Worm (Caenorhabditis elegans) whole organism, late embryonic: ENCODE results near the gene F46H6.5.
A peak's percentile ranks its signal among the peaks of the same experiment; 100 is the strongest.

ENCODE experiments used
- K09A11.1 ChIP-seq: sonication (generic microtip); optimal IDR thresholded peaks from 2 replicates; lab custom pipeline; 2017; ENCODE audit warnings: antibody characterized with exemption, mild to moderate bottlenecking, missing genetic modification characterization, missing compliant biosample characterization; ENCODE audit not compliant: insufficient read depth
- T23F11.4 ChIP-seq: fragments of 200-800 bp; sonication (Bioruptor generic); optimal IDR thresholded peaks from 2 replicates; lab custom pipeline; 2018; ENCODE audit warnings: mild to moderate bottlenecking, missing genetic modification characterization, missing compliant biosample characterization
- Y22D7AL.16 ChIP-seq: sonication (generic microtip); optimal IDR thresholded peaks from 2 replicates; lab custom pipeline; 2016; ENCODE audit warnings: missing genetic modification characterization, missing compliant biosample characterization
- ahr-1 ChIP-seq: sonication (generic microtip); optimal IDR thresholded peaks from 2 replicates; lab custom pipeline; 2016; ENCODE audit warnings: missing genetic modification characterization, missing compliant biosample characterization
- ama-1 ChIP-seq: fragments of 150-350 bp; optimal IDR thresholded peaks from 2 replicates; lab custom pipeline; 2014
- ceh-14 ChIP-seq: sonication (generic microtip); optimal IDR thresholded peaks from 2 replicates; lab custom pipeline; 2016; ENCODE audit warnings: missing genotype, missing genetic modification characterization, missing compliant biosample characterization
- ceh-22 ChIP-seq: sonication (generic microtip); optimal IDR thresholded peaks from 2 replicates; lab custom pipeline; 2017; ENCODE audit warnings: missing biosample characterization, missing genetic modification characterization
- ceh-24 ChIP-seq: sonication (generic microtip); optimal IDR thresholded peaks from 2 replicates; lab custom pipeline; 2016; ENCODE audit warnings: mild to moderate bottlenecking, missing genetic modification characterization, missing compliant biosample characterization
- ceh-31 ChIP-seq: sonication (generic microtip); optimal IDR thresholded peaks from 2 replicates; lab custom pipeline; 2016; ENCODE audit warnings: missing genetic modification characterization, missing compliant biosample characterization
- ceh-34 ChIP-seq: sonication (generic microtip); optimal IDR thresholded peaks from 2 replicates; lab custom pipeline; 2016; ENCODE audit warnings: mild to moderate bottlenecking, missing genetic modification characterization, missing compliant biosample characterization
- ceh-48 ChIP-seq: sonication (generic microtip); optimal IDR thresholded peaks from 2 replicates; lab custom pipeline; 2016; ENCODE audit warnings: missing genetic modification characterization, inconsistent platforms, missing compliant biosample characterization
- ceh-6 ChIP-seq: fragments of 200-800 bp; sonication (Bioruptor generic); optimal IDR thresholded peaks from 2 replicates; lab custom pipeline; 2018; ENCODE audit warnings: mild to moderate bottlenecking, missing genetic modification characterization, missing compliant biosample characterization
- che-1 ChIP-seq: sonication (generic microtip); optimal IDR thresholded peaks from 2 replicates; lab custom pipeline; 2016; ENCODE audit warnings: mild to moderate bottlenecking, missing genetic modification characterization, missing compliant biosample characterization
- dve-1 ChIP-seq: sonication (generic microtip); optimal IDR thresholded peaks from 2 replicates; lab custom pipeline; 2017; ENCODE audit warnings: antibody characterized with exemption, mild to moderate bottlenecking, missing genetic modification characterization, missing compliant biosample characterization
- eyg-1 ChIP-seq: sonication (generic microtip); optimal IDR thresholded peaks from 2 replicates; lab custom pipeline; 2016; ENCODE audit warnings: missing genotype, missing genetic modification characterization, missing compliant biosample characterization
- fax-1 ChIP-seq: sonication (generic microtip); optimal IDR thresholded peaks from 2 replicates; lab custom pipeline; 2016; ENCODE audit warnings: missing genotype, missing genetic modification characterization, missing compliant biosample characterization
- fkh-10 ChIP-seq: fragments of 150-350 bp; optimal IDR thresholded peaks from 2 replicates; lab custom pipeline; 2014; ENCODE audit warnings: missing biosample characterization, missing genetic modification reagents, missing genetic modification characterization
- fkh-6 ChIP-seq: sonication (generic microtip); optimal IDR thresholded peaks from 2 replicates; lab custom pipeline; 2016; ENCODE audit warnings: missing genetic modification characterization, missing compliant biosample characterization
- hlh-13 ChIP-seq: fragments of 200-800 bp; sonication (Bioruptor generic); optimal IDR thresholded peaks from 2 replicates; lab custom pipeline; 2018; ENCODE audit warnings: mild to moderate bottlenecking, missing genetic modification characterization, missing compliant biosample characterization
- hlh-30 ChIP-seq: sonication (generic microtip); optimal IDR thresholded peaks from 2 replicates; lab custom pipeline; 2017; ENCODE audit warnings: antibody characterized with exemption, missing genetic modification characterization, missing compliant biosample characterization; ENCODE audit not compliant: insufficient read depth
- hlh-6 ChIP-seq: sonication (generic microtip); optimal IDR thresholded peaks from 2 replicates; lab custom pipeline; 2016; ENCODE audit warnings: missing genotype, missing genetic modification characterization, missing compliant biosample characterization
- hlh-8 ChIP-seq: sonication (generic microtip); optimal IDR thresholded peaks from 2 replicates; lab custom pipeline; 2016; ENCODE audit warnings: missing genotype, missing genetic modification characterization, missing compliant biosample characterization
- lin-11 ChIP-seq: fragments of 200-800 bp; sonication (Bioruptor generic); optimal IDR thresholded peaks from 2 replicates; lab custom pipeline; 2018; ENCODE audit warnings: mild to moderate bottlenecking, missing genetic modification characterization, missing compliant biosample characterization
- mec-3 ChIP-seq: sonication (generic microtip); optimal IDR thresholded peaks from 2 replicates; lab custom pipeline; 2016; ENCODE audit warnings: borderline replicate concordance, missing genetic modification characterization, missing compliant biosample characterization
- nfya-1 ChIP-seq: sonication (generic microtip); optimal IDR thresholded peaks from 2 replicates; lab custom pipeline; 2017; ENCODE audit warnings: missing genetic modification characterization, mild to moderate bottlenecking, missing compliant biosample characterization, antibody characterized with exemption, moderate library complexity
- nhr-232 ChIP-seq: sonication (generic microtip); optimal IDR thresholded peaks from 2 replicates; lab custom pipeline; 2016; ENCODE audit warnings: missing genetic modification characterization, missing compliant biosample characterization
- npax-4 ChIP-seq: sonication (generic microtip); optimal IDR thresholded peaks from 2 replicates; lab custom pipeline; 2016; ENCODE audit warnings: missing genetic modification characterization, missing compliant biosample characterization
- pag-3 ChIP-seq: sonication (generic microtip); optimal IDR thresholded peaks from 2 replicates; lab custom pipeline; 2016; ENCODE audit warnings: missing compliant biosample characterization, missing genetic modification characterization, borderline replicate concordance
- pat-9 ChIP-seq: fragments of 200-800 bp; sonication (Bioruptor generic); optimal IDR thresholded peaks from 2 replicates; lab custom pipeline; 2018; ENCODE audit warnings: mild to moderate bottlenecking, missing genetic modification characterization, moderate library complexity, missing compliant biosample characterization
- pax-1 ChIP-seq: fragments of 150-350 bp; optimal IDR thresholded peaks from 2 replicates; lab custom pipeline; 2014; ENCODE audit warnings: missing biosample characterization, missing genetic modification characterization
- pha-4 ChIP-seq: fragments of 150-350 bp; optimal IDR thresholded peaks from 2 replicates; lab custom pipeline; 2018; ENCODE audit warnings: missing biosample characterization, missing genetic modification reagents, missing genetic modification characterization
- pros-1 ChIP-seq: fragments of 150-350 bp; optimal IDR thresholded peaks from 2 replicates; lab custom pipeline; 2014; ENCODE audit warnings: missing biosample characterization, missing genetic modification reagents, missing genetic modification characterization
- rnt-1 ChIP-seq: sonication (generic microtip); optimal IDR thresholded peaks from 2 replicates; lab custom pipeline; 2016; ENCODE audit warnings: missing genetic modification characterization, missing compliant biosample characterization
- syd-9 ChIP-seq: sonication (generic microtip); optimal IDR thresholded peaks from 2 replicates; lab custom pipeline; 2016; ENCODE audit warnings: mild to moderate bottlenecking, missing genetic modification characterization, moderate library complexity, missing compliant biosample characterization
- tbx-2 ChIP-seq: sonication (generic microtip); optimal IDR thresholded peaks from 2 replicates; lab custom pipeline; 2016; ENCODE audit warnings: missing genetic modification characterization, missing compliant biosample characterization
- tbx-7 ChIP-seq: sonication (generic microtip); optimal IDR thresholded peaks from 2 replicates; lab custom pipeline; 2016; ENCODE audit warnings: missing genotype, missing genetic modification characterization, missing compliant biosample characterization
- ttx-3 ChIP-seq: sonication (generic microtip); optimal IDR thresholded peaks from 2 replicates; lab custom pipeline; 2016; ENCODE audit warnings: missing genetic modification reagents, missing genetic modification characterization, missing compliant biosample characterization
- unc-42 ChIP-seq: sonication (generic microtip); optimal IDR thresholded peaks from 2 replicates; lab custom pipeline; 2016; ENCODE audit warnings: missing genotype, missing genetic modification characterization, missing compliant biosample characterization
- unc-86 ChIP-seq: sonication (generic microtip); optimal IDR thresholded peaks from 2 replicates; lab custom pipeline; 2016; ENCODE audit warnings: missing genetic modification characterization, missing compliant biosample characterization
- zip-5 ChIP-seq: sonication (generic microtip); optimal IDR thresholded peaks from 2 replicates; lab custom pipeline; 2016; ENCODE audit warnings: missing genetic modification characterization, missing compliant biosample characterization

F46H6.5 gene

DNA sequence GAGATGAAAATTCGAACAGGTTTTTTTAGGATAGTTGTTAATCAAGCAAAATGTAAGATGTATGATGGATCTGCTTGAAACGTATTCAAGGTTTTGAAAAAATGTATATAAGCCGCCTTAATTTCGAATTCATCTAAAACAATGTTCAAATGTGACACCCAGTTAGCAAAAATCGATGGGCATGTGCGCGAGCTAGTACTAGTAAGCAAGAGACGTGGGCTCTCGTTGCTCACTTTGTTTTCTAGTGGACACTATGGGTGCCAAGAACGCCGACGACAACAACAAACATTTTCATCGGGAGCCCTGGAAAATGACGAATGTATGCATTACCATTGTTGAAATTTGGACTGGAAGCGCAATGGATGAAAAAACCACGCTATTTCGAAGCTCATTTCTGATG, 29.2 kb upstream of the F46H6.5 start:
- peak; percentile 54 for TF ChIP-seq ceh-48 (tag; lab: Kevin White, UChicago)
- TF ChIP-seq hlh-13 (GFP tag; lab: Kevin White, UChicago): no peak
- no peak for TF ChIP-seq fkh-6 (tag; lab: Kevin White, UChicago)
- no peak for TF ChIP-seq K09A11.1 (tag; lab: Kevin White, UChicago)

DNA sequence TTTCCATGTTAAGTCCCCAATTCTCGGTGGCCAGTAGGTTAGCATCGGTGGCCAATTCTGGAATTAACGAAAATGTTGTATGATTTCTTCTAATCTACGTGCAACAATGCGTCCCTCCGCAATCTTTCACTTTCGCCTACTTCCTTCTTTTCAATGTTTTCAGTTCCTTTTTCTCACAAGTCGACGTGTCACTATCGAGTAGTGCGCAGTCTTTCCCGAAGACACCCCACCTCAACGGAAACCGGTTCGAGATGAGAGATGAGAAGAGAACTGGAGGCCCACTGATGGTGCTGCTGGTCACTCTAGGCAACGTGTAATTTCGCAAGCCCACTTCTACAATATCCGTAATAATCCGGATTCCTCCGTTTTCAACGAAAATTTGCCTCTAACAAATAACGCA, 28.0 kb upstream of the F46H6.5 start:
- no peak for TF ChIP-seq unc-86 (tag; lab: Kevin White, UChicago)
- TF ChIP-seq hlh-8 (tag; lab: Kevin White, UChicago): no peak
- no peak for TF ChIP-seq nhr-232 (tag; lab: Kevin White, UChicago)
- no peak for TF ChIP-seq pros-1 (tag; lab: Kevin White, UChicago)
- no peak for TF ChIP-seq ceh-6 (GFP tag; lab: Kevin White, UChicago)
- TF ChIP-seq hlh-6 (tag; lab: Kevin White, UChicago): no peak
- no peak for TF ChIP-seq mec-3 (tag; lab: Kevin White, UChicago)
- no peak for TF ChIP-seq lin-11 (tag; lab: Kevin White, UChicago)
- TF ChIP-seq syd-9 (tag; lab: Kevin White, UChicago): no peak
- TF ChIP-seq tbx-7: no peak
- no peak for TF ChIP-seq pag-3 (tag; lab: Kevin White, UChicago)

DNA sequence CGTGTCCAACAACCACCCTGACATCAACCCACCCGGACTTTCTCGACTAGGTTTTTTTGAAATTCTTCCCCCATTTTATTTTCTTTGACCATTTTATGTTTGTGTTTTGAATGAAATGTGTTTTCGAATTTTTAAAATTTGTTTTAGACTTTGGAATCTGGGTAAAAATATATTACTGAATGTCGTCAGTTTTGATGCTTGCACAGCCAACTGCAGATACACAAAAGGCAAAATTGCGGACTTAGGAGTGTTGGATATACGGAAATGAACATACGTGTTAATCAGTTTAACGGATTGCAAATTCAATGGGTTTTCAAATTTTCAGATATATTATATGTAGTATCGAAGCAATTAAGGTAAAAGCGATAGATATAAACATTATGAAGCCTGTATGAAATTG, 24.8 kb upstream of the F46H6.5 start:
- TF ChIP-seq unc-42 (tag; lab: Kevin White, UChicago) (no peak), npax-4 (tag; lab: Kevin White, UChicago) (no peak), pha-4 (tag; lab: Kevin White, UChicago) (no peak), pax-1 (tag; lab: Kevin White, UChicago) (no peak), pat-9 (tag; lab: Kevin White, UChicago) (no peak), ceh-34 (no peak), fkh-10 (no peak), ahr-1 (no peak), che-1 (tag; lab: Kevin White, UChicago) (no peak), hlh-30 (tag; lab: Kevin White, UChicago) (no peak), ceh-14 (tag; lab: Kevin White, UChicago) (no peak), pag-3 (tag; lab: Kevin White, UChicago) (no peak)

DNA sequence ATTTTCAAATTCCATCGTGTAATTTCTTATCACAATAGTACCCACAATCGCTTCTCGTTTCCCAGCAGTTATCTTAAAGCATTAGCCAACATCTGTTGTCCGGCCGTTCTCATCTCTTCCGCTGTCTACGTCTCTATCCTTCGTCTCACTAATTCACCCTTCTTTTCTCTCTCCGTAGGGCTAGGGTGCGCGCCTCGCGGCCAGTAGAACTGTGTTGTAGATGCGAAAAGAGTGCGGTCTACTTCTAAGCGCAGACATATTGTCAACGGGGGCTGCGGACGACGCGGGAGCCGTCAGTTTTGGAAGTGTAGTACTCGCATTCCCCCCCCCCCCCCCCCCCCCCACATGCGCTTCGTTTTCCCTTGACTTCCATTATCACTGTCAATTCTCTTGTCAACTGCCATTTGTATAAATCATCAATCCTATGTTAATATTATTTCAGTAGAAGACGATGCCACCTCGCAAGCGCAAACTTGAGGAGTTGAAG, 21.7 kb upstream of the F46H6.5 start, which contains the start of gene spr-3:
spr-3 (plus strand) TSS at position 437 of the 487 bp plus-strand sequence.
- TF ChIP-seq nfya-1 (tag; lab: Kevin White, UChicago): peak; percentile 12
- no peak for TF ChIP-seq ama-1 (lab: Kevin White, UChicago)
- TF ChIP-seq, all 69 proteins: peak for 1

DNA sequence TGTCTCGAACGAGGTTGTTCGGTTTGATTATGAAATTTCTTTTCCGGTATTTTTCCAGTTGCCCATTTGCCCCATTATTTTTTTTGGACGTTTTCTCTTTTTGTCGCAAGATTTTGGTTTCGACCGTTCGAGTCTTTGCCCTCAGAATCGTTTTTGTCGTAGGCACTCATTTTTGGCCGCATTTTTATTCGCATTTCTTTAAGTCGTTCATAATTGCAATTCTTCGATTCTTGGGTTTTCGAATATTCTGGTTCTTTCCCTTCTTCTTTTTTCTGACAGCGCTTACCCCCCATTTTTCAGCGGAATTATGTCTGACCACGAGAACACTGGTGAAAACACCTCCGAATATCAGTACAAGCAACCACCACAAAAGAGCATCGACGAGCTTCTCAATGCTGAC, 16.2 kb upstream of the F46H6.5 start, which contains the start of gene rhi-1:
rhi-1 (plus strand) TSS at position 301 of the 400 bp plus-strand sequence.
- TF ChIP-seq dve-1 (tag; lab: Kevin White, UChicago): no peak
- TF ChIP-seq ceh-24 (tag; lab: Kevin White, UChicago): no peak
- TF ChIP-seq pag-3 (tag; lab: Kevin White, UChicago): no peak
- no peak for TF ChIP-seq fax-1 (tag; lab: Kevin White, UChicago)
- no peak for TF ChIP-seq rnt-1 (tag; lab: Kevin White, UChicago)
- TF ChIP-seq fkh-10: no peak
- TF ChIP-seq mec-3 (tag; lab: Kevin White, UChicago): no peak
- no peak for TF ChIP-seq ceh-31 (tag; lab: Kevin White, UChicago)
- no peak for TF ChIP-seq T23F11.4 (GFP tag; lab: Kevin White, UChicago)
- no peak for TF ChIP-seq ttx-3 (tag; lab: Kevin White, UChicago)
- no peak for TF ChIP-seq ceh-34
- no peak for TF ChIP-seq nhr-232 (tag; lab: Kevin White, UChicago)
- TF ChIP-seq unc-42 (tag; lab: Kevin White, UChicago): no peak
- no peak for TF ChIP-seq zip-5
- no peak for TF ChIP-seq Y22D7AL.16
- no peak for TF ChIP-seq tbx-2 (tag; lab: Kevin White, UChicago)
- TF ChIP-seq ceh-22 (tag; lab: Kevin White, UChicago): no peak
- no peak for TF ChIP-seq ceh-48 (tag; lab: Kevin White, UChicago)
- no peak for TF ChIP-seq eyg-1 (tag; lab: Kevin White, UChicago)
- TF ChIP-seq tbx-7: no peak
